Worm (Caenorhabditis elegans): ENCODE measurements around the gene cht-4.

DNA sequence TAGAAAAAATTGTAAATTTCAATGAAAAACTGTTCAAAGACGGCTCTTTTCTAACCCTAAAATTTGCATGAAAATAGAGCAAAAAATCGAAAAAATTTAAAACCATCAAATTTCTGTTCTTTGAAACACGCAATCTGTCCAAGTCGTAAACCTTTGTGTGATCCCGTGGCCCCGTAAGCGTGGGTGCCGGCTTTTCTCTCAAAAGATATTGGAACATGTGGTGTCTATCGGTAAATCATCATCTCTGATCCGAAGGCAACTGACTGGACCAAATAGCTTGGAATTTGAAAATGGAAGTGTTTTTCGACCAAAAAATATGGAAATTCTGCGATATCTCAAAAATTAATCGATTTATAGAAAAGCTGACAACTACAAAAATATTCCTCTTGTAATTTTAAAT, 21.4 kb upstream of the cht-4 start:
- TF ChIP-seq unc-62 (GFP tag; optimal IDR thresholded peaks at IDR 0.05) (no peak), elt-1 (tag; optimal IDR thresholded peaks at IDR 0.05) (no peak), R02D3.7 (tag; optimal IDR thresholded peaks at IDR 0.05) (no peak), nhr-23 (tag; optimal IDR thresholded peaks at IDR 0.05) (no peak), ztf-4 (tag; optimal IDR thresholded peaks at IDR 0.05) (no peak), dmd-4 (tag; optimal IDR thresholded peaks at IDR 0.05) (no peak), mdl-1 (tag; optimal IDR thresholded peaks at IDR 0.05) (no peak), egl-27 (tag; optimal IDR thresholded peaks at IDR 0.05) (no peak), elt-3 (tag; optimal IDR thresholded peaks at IDR 0.05) (no peak), unc-39 (tag; optimal IDR thresholded peaks at IDR 0.05) (no peak), mab-5 (tag; optimal IDR thresholded peaks at IDR 0.05) (no peak)
